Worm (Caenorhabditis elegans): Measurements from ENCODE around the gene R160.12.

Gene R160.12

ce11 chrX:4370756-4371155 lies 6.8 kb downstream of the R160.12 start, which contains the start of gene R160.5:
Gene R160.5, minus strand, starts transcription at chrX:4370856.
- TF ChIP-seq F13H6.1 (tag; optimal IDR thresholded peaks at IDR 0.05): no peak
- TF ChIP-seq ahr-1 (tag; optimal IDR thresholded peaks at IDR 0.05): no peak
- TF ChIP-seq C38D4.7 (GFP tag; optimal IDR thresholded peaks at IDR 0.05): no peak
- TF ChIP-seq hlh-30 (tag; optimal IDR thresholded peaks at IDR 0.05; ENCODE audit: insufficient read depth): no peak
- no peak for TF ChIP-seq ets-4 (tag; optimal IDR thresholded peaks at IDR 0.05)
- no peak for TF ChIP-seq ceh-9 (tag; optimal IDR thresholded peaks at IDR 0.05)
- TF ChIP-seq ceh-24 (tag; optimal IDR thresholded peaks at IDR 0.05): no peak
- no peak for TF ChIP-seq pat-9 (tag; optimal IDR thresholded peaks at IDR 0.05)
- no peak for TF ChIP-seq sdc-2 (tag; optimal IDR thresholded peaks at IDR 0.05)
- no peak for TF ChIP-seq hlh-8 (tag; optimal IDR thresholded peaks at IDR 0.05)
- TF ChIP-seq pax-1 (tag; optimal IDR thresholded peaks at IDR 0.05): no peak
- no peak for TF ChIP-seq ceh-30 (tag; optimal IDR thresholded peaks at IDR 0.05)
- no peak for TF ChIP-seq K09A11.1 (tag; optimal IDR thresholded peaks at IDR 0.05; ENCODE audit: insufficient read depth)
- TF ChIP-seq Y22D7AL.16 (tag; optimal IDR thresholded peaks at IDR 0.05): no peak
- TF ChIP-seq elt-4 (tag; optimal IDR thresholded peaks at IDR 0.05): no peak

DNA sequence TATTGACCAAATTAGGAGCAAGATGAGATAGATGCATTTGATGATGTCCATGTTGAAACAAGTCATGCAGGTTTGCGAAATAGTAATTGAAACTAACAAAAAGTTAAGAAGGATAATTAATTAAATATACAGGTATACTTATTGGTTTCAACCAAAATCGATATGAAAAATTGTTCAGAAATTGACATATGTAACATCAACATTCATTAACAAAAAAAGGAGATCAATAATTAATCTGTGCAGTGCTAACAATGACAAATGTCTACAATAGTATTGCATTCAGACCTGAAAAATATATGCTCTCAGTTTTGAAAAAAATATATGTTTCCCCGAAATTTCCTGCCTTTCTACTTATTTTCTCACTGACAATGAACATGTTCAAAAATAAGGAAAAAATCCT lies 8.8 kb downstream of the R160.12 start, which contains the start of gene R160.4:
R160.4 (minus strand) TSS at position 101 of the 400 bp plus-strand sequence.
- TF ChIP-seq ceh-19 (GFP tag; optimal IDR thresholded peaks at IDR 0.05) (no peak), zip-5 (tag; optimal IDR thresholded peaks at IDR 0.05) (no peak), hlh-15 (tag; optimal IDR thresholded peaks at IDR 0.05) (no peak), pag-3 (tag; optimal IDR thresholded peaks at IDR 0.05; ENCODE audit: borderline replicate concordance) (no peak), nfya-1 (tag; optimal IDR thresholded peaks at IDR 0.05) (no peak), ceh-24 (tag; optimal IDR thresholded peaks at IDR 0.05) (no peak)

DNA sequence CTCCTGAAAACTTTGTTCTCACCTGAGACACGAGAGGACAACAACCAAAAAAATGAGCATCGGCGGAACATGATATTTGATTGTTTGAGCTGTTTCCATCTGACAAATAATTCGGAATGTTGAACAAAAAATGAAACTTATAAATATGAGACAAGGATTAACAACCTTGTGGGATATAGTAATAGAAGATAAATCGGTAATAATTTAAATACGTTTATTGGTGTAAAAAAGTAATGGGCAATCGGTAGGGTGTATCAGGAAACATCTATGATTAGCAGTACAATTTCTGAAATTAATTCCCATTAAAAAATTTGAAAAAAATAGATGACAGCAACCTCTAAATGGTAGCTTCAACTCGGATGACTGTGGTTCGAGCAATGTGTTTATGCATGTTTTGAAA lies 10.2 kb downstream of the R160.12 start, which contains the start of gene R160.10:
R160.10 (minus strand) TSS at position 101 of the 400 bp plus-strand sequence.
- TF ChIP-seq ceh-18 (tag; optimal IDR thresholded peaks at IDR 0.05) (no peak), tbx-7 (tag; optimal IDR thresholded peaks at IDR 0.05) (no peak)

- TF ChIP-seq T23F11.4 (GFP tag; optimal IDR thresholded peaks at IDR 0.05): no peak
- TF ChIP-seq hlh-8 (tag; optimal IDR thresholded peaks at IDR 0.05): no peak
- TF ChIP-seq unc-42 (tag; optimal IDR thresholded peaks at IDR 0.05): no peak
- TF ChIP-seq zip-5 (tag; optimal IDR thresholded peaks at IDR 0.05): no peak
- no peak for TF ChIP-seq ceh-22 (tag; optimal IDR thresholded peaks at IDR 0.05)
- no peak for TF ChIP-seq C08G9.2 (tag; optimal IDR thresholded peaks at IDR 0.05)
- TF ChIP-seq tbx-7 (tag; optimal IDR thresholded peaks at IDR 0.05): no peak
These were observed 11.4 kb downstream of the R160.12 start, which contains the start of gene R160.3 for ce11 chrX:4366231-4366630. Gene R160.3, minus strand, starts transcription at chrX:4366331.

- TF ChIP-seq syd-9 (tag; optimal IDR thresholded peaks at IDR 0.05): no peak
- TF ChIP-seq hlh-15 (tag; optimal IDR thresholded peaks at IDR 0.05): no peak
- TF ChIP-seq Y22D7AL.16 (tag; optimal IDR thresholded peaks at IDR 0.05): no peak
- no peak for TF ChIP-seq ceh-14 (tag; optimal IDR thresholded peaks at IDR 0.05)
- TF ChIP-seq pha-4 (tag; optimal IDR thresholded peaks at IDR 0.05): no peak
- no peak for TF ChIP-seq ztf-16 (tag; optimal IDR thresholded peaks at IDR 0.05)
- no peak for TF ChIP-seq ceh-48 (tag; optimal IDR thresholded peaks at IDR 0.05)
- TF ChIP-seq npax-4 (tag; optimal IDR thresholded peaks at IDR 0.05): no peak
- TF ChIP-seq nhr-11 (tag; optimal IDR thresholded peaks at IDR 0.05): no peak
- TF ChIP-seq ceh-30 (tag; optimal IDR thresholded peaks at IDR 0.05): no peak
- no peak for TF ChIP-seq C08G9.2 (tag; optimal IDR thresholded peaks at IDR 0.05)
- TF ChIP-seq ceh-24 (tag; optimal IDR thresholded peaks at IDR 0.05): no peak
- no peak for TF ChIP-seq ceh-2 (tag; optimal IDR thresholded peaks at IDR 0.05)
- TF ChIP-seq sdc-2 (tag; optimal IDR thresholded peaks at IDR 0.05): no peak
- TF ChIP-seq pha-2 (tag; optimal IDR thresholded peaks at IDR 0.05): no peak
- no peak for TF ChIP-seq ceh-6 (GFP tag; optimal IDR thresholded peaks at IDR 0.05)
These were observed 12.7 kb downstream of the R160.12 start, which contains the start of gene F14H12.8 for ce11 chrX:4364877-4365276. Gene F14H12.8, minus strand, starts transcription at chrX:4364977.
